Fruit fly (Drosophila melanogaster): Measurements from ENCODE around the gene Dmtn.

DNA sequence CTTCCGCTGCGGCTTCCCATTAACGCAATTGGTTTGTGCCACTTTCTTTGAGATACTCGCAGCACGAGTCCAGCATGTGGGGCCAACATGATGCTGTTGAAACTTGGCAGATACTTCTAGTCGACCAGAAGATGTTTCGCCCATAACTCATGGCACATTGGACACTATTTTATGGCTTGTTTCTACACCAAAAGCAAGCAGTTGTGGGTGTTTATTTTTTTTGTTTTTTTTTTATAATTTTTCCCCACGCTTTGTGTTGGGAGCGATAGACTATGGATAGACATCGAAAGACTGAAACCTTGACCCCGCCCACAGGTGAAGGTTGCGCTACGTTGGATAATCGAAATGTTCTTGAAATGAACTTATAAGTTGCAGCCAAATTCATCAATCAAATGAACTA lies 5.9 kb downstream of the Dmtn start:
- no peak for TF ChIP-seq fd85E (GFP tag; optimal IDR thresholded peaks at IDR 0.05)
- TF ChIP-seq CG34406 (GFP tag; optimal IDR thresholded peaks at IDR 0.05), result no peak
- no peak for TF ChIP-seq Hr4 (GFP tag; optimal IDR thresholded peaks at IDR 0.05)
- TF ChIP-seq CG10631 (GFP tag; optimal IDR thresholded peaks at IDR 0.05), result no peak

Measured in whole organism, prepupa.